Fruit fly (Drosophila melanogaster) whole organism, adult: ENCODE results near the gene CG4822.

Source experiments
- cic ChIP-seq: fragments of 200-800 bp; sonication (Bioruptor generic); optimal IDR thresholded peaks from 2 replicates; lab custom pipeline; 2017; ENCODE audit warnings: missing biosample characterization, mild to moderate bottlenecking, missing genetic modification characterization, moderate library complexity
- cnc ChIP-seq, 2 experiments: fragments of >200 bp; optimal IDR thresholded peaks; 2 replicates each; lab custom pipeline; 2017
- kay ChIP-seq: fragments of 200-800 bp; sonication (Bioruptor generic); peaks from one replicate; lab custom pipeline; 2016; ENCODE audit warnings: missing biosample characterization, missing genetic modification characterization, borderline replicate concordance

DNA sequence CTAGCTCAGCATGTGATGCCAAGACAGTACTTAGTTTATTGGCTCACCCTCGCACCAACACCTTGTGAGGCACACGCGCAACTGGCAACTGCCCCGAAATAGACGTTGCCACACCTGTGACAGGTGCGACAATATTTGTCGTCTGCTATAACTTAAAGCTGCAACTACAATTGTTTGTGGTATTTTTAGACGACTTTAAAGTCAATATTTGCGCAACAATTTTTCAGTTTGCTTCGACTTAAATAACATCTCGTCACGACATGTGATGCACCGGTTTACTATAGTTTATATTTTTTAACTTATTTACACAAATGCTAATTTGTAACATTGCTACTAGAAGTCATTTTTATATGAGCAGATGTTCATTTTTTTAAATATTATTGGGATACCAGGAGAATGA lies 40.4 kb downstream of the CG4822 start:
- no peak for TF ChIP-seq cnc (optimal IDR thresholded peaks at IDR 0.05; lab: Kevin White, UChicago)
- peak; percentile 83 for TF ChIP-seq kay (GFP tag; lab: Kevin White, UChicago)
- peak; percentile 24 for TF ChIP-seq cic (GFP tag; lab: Kevin White, UChicago)
